Worm (Caenorhabditis elegans) whole organism, midembryonic: Measurements from ENCODE around the gene C16A3.5.

Source experiments
- cog-1 ChIP-seq: sonication (generic microtip); optimal IDR thresholded peaks from 2 replicates; lab custom pipeline; 2016; ENCODE audit warnings: missing genetic modification characterization, missing compliant biosample characterization
- flt-1 ChIP-seq: fragments of 200-800 bp; sonication (Bioruptor generic); IDR thresholded peaks from 2 replicates; pipeline ENCODE4 v1.3.6; 2022; ENCODE audit warnings: missing genetic modification characterization, missing compliant biosample characterization
- klf-2 ChIP-seq: fragments of 200-800 bp; sonication (Bioruptor generic); conservative IDR thresholded peaks from 2 replicates; pipeline ENCODE4 v1.3.6; 2022; ENCODE audit warnings: missing genetic modification reagents, missing genetic modification characterization, missing compliant biosample characterization
- ref-1 ChIP-seq: fragments of 200-800 bp; sonication (Bioruptor generic); conservative IDR thresholded peaks from 2 replicates; pipeline ENCODE4 v1.3.6; 2022; ENCODE audit warnings: missing genetic modification reagents, missing genetic modification characterization, missing compliant biosample characterization
- ztf-23 ChIP-seq: fragments of 200-800 bp; sonication (Bioruptor generic); IDR thresholded peaks from 2 replicates; pipeline ENCODE4 v1.3.6; 2022; ENCODE audit warnings: missing genetic modification reagents, missing genetic modification characterization, missing compliant biosample characterization
- ztf-29 ChIP-seq: fragments of 200-800 bp; sonication (Bioruptor generic); IDR thresholded peaks from 2 replicates; pipeline ENCODE4 v1.3.6; 2022; ENCODE audit warnings: missing genetic modification reagents, missing genetic modification characterization, missing compliant biosample characterization

ce11 chrIII:6380472-6380871 is at the start of gene C16A3.5:
- TF ChIP-seq ztf-23 (GFP tag; lab: Robert Waterston, UW) (no peak), cog-1 (tag; lab: Kevin White, UChicago) (no peak), klf-2 (GFP tag; lab: Robert Waterston, UW) (no peak), ztf-29 (no peak), ref-1 (GFP tag; lab: Robert Waterston, UW) (no peak), flt-1 (GFP tag; lab: Robert Waterston, UW) (no peak)
